Worm (Caenorhabditis elegans) whole organism, midembryonic: ENCODE results near the gene R02D5.6.

Experiments
- T22C8.4 ChIP-seq: fragments of 200-800 bp; sonication (Bioruptor generic); IDR thresholded peaks from 2 replicates; pipeline ENCODE4 v1.3.6; 2022; ENCODE audit warnings: missing genetic modification characterization, missing compliant biosample characterization
- cog-1 ChIP-seq: sonication (generic microtip); optimal IDR thresholded peaks from 2 replicates; lab custom pipeline; 2016; ENCODE audit warnings: missing genetic modification characterization, missing compliant biosample characterization
- flt-1 ChIP-seq: fragments of 200-800 bp; sonication (Bioruptor generic); IDR thresholded peaks from 2 replicates; pipeline ENCODE4 v1.3.6; 2022; ENCODE audit warnings: missing genetic modification characterization, missing compliant biosample characterization
- klf-2 ChIP-seq: fragments of 200-800 bp; sonication (Bioruptor generic); conservative IDR thresholded peaks from 2 replicates; pipeline ENCODE4 v1.3.6; 2022; ENCODE audit warnings: missing genetic modification reagents, missing genetic modification characterization, missing compliant biosample characterization
- ref-1 ChIP-seq: fragments of 200-800 bp; sonication (Bioruptor generic); conservative IDR thresholded peaks from 2 replicates; pipeline ENCODE4 v1.3.6; 2022; ENCODE audit warnings: missing genetic modification reagents, missing genetic modification characterization, missing compliant biosample characterization
- ztf-23 ChIP-seq: fragments of 200-800 bp; sonication (Bioruptor generic); IDR thresholded peaks from 2 replicates; pipeline ENCODE4 v1.3.6; 2022; ENCODE audit warnings: missing genetic modification reagents, missing genetic modification characterization, missing compliant biosample characterization
- ztf-29 ChIP-seq: fragments of 200-800 bp; sonication (Bioruptor generic); IDR thresholded peaks from 2 replicates; pipeline ENCODE4 v1.3.6; 2022; ENCODE audit warnings: missing genetic modification reagents, missing genetic modification characterization, missing compliant biosample characterization

DNA sequence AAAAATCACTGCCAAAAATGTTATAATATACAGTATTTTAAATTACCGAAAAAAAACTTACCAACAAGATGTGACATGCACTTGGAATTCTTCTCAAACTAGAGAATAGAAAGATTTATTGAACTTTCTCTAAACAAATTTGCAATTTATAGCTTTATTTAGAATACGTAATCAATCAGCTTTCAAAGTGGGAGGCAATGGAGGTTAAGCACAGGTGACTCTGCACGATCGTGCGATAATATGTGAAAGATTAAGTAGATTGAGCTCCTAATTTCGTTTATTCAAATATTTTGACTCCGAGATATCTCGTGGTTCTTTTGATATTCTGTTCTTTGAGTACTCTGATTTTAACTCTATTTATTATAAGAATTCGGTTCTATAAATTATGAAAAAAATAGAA lies at the start of gene R02D5.6:
- TF ChIP-seq flt-1 (no peak), ref-1 (no peak), cog-1 (tag; lab: Kevin White, UChicago) (no peak), T22C8.4 (no peak), ztf-23 (GFP tag; lab: Robert Waterston, UW) (no peak), klf-2 (GFP tag; lab: Robert Waterston, UW) (no peak), ztf-29 (GFP tag; lab: Robert Waterston, UW) (no peak)
